Fruit fly (Drosophila melanogaster): ENCODE measurements around the gene Lmpt.

DNA sequence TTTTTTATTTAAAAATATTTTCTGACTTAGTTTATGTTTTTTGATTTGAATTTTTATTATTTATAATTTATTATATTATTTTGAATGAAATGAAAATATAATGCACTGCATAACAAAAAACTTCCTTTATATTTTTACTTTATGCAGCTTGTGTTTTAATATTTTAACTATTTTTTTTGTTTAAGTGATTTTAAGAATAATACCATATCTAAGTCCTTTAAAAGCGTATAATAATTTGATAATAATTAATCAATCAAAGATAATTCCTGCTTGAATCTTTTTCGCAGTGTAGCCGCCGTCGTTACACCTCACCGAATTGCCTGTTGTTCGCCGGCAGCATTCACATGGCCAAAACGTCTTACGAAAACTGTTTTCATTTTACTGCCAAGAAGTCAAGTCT, 39.9 kb upstream of the Lmpt start:
- no peak for TF ChIP-seq CG33017 (tag; optimal IDR thresholded peaks at IDR 0.05)
- TF ChIP-seq pad (GFP tag; optimal IDR thresholded peaks at IDR 0.05): no peak
- TF ChIP-seq kay (GFP tag; ENCODE audit: borderline replicate concordance): no peak
- TF ChIP-seq CG14711 (tag; optimal IDR thresholded peaks at IDR 0.05): no peak
